Fruit fly (Drosophila melanogaster) whole organism, embryonic: ENCODE measurements around the gene AP-1sigma.
A peak's percentile ranks its signal among the peaks of the same experiment; 100 is the strongest.

ENCODE experiments used
- CG10147 ChIP-seq: fragments of 200-800 bp; sonication (Bioruptor generic); optimal IDR thresholded peaks from 2 replicates; lab custom pipeline; 2019; ENCODE audit warnings: missing biosample characterization, mild to moderate bottlenecking, missing genetic modification characterization, moderate library complexity
- CG1233 ChIP-seq: fragments of 200-800 bp; sonication (Bioruptor generic); optimal IDR thresholded peaks from 4 replicates; lab custom pipeline; 2018; ENCODE audit warnings: missing biosample characterization, mild to moderate bottlenecking, missing genetic modification characterization
- CG12744 ChIP-seq: fragments of 200-800 bp; sonication (Bioruptor generic); optimal IDR thresholded peaks from 2 replicates; lab custom pipeline; 2016; ENCODE audit warnings: missing biosample characterization, missing genetic modification characterization
- CG13894 ChIP-seq: fragments of 200-800 bp; sonication (Bioruptor generic); optimal IDR thresholded peaks from 3 replicates; lab custom pipeline; 2018; ENCODE audit warnings: missing biosample characterization, mild to moderate bottlenecking, missing genetic modification characterization, moderate library complexity
- CG14050 ChIP-seq: fragments of 200-800 bp; sonication (Bioruptor generic); IDR thresholded peaks from 3 replicates; pipeline ENCODE4 v1.3.6; 2022; ENCODE audit warnings: missing biosample characterization, missing genetic modification characterization
- CG31388 ChIP-seq: fragments of 200-800 bp; sonication (Bioruptor generic); optimal IDR thresholded peaks from 2 replicates; lab custom pipeline; 2016; ENCODE audit warnings: missing biosample characterization, missing genetic modification characterization
- CG4328 ChIP-seq: fragments of 200-800 bp; sonication (Bioruptor generic); optimal IDR thresholded peaks from 3 replicates; lab custom pipeline; 2017; ENCODE audit warnings: missing biosample characterization, missing genetic modification reagents, missing genetic modification characterization
- CG4730 ChIP-seq: fragments of 200-800 bp; sonication (Bioruptor generic); IDR thresholded peaks from 2 replicates; pipeline ENCODE4 v1.3.6; 2022; ENCODE audit warnings: missing biosample characterization, missing genetic modification characterization
- CG6765 ChIP-seq: fragments of 200-800 bp; sonication (Bioruptor generic); optimal IDR thresholded peaks from 3 replicates; lab custom pipeline; 2017; ENCODE audit warnings: missing biosample characterization, mild to moderate bottlenecking, missing genetic modification characterization
- CG8290 ChIP-seq, 3 experiments: fragments of 200-800 bp; sonication (Bioruptor generic); optimal IDR thresholded peaks; 2 replicates each; lab custom pipeline; 2016 to 2019; ENCODE audit warnings: missing biosample characterization in 3 of 3, missing genetic modification characterization in 3 of 3, mild to moderate bottlenecking in 2 of 3, moderate library complexity in 1 of 3
- CG8359 ChIP-seq: fragments of 200-800 bp; sonication (Bioruptor generic); optimal IDR thresholded peaks from 2 replicates; lab custom pipeline; 2017; ENCODE audit warnings: missing biosample characterization, mild to moderate bottlenecking, missing genetic modification characterization, borderline replicate concordance
- CrebB ChIP-seq: fragments of 200-800 bp; sonication (Bioruptor generic); optimal IDR thresholded peaks from 3 replicates; lab custom pipeline; 2018; ENCODE audit warnings: missing biosample characterization, mild to moderate bottlenecking, missing genetic modification characterization
- D19A ChIP-seq: fragments of 200-800 bp; optimal IDR thresholded peaks from 3 replicates; lab custom pipeline; 2019; ENCODE audit warnings: missing biosample characterization, mild to moderate bottlenecking, missing genetic modification characterization, moderate library complexity
- Dip2 ChIP-seq: fragments of 200-800 bp; sonication (Bioruptor generic); IDR thresholded peaks from 2 replicates; pipeline ENCODE4 v1.3.6; 2022; ENCODE audit warnings: missing biosample characterization, missing genetic modification characterization
- Dll ChIP-seq: fragments of 200-800 bp; sonication (Bioruptor generic); IDR thresholded peaks from 4 replicates; pipeline ENCODE4 v1.3.6; 2022; ENCODE audit warnings: missing biosample characterization, missing genetic modification characterization; ENCODE audit not compliant: partially characterized antibody
- Dp ChIP-seq: fragments of 200-800 bp; sonication (Bioruptor generic); optimal IDR thresholded peaks from 2 replicates; lab custom pipeline; 2018; ENCODE audit warnings: missing biosample characterization, mild to moderate bottlenecking, missing genetic modification characterization, moderate library complexity
- Fer1 ChIP-seq: fragments of 200-800 bp; sonication (Bioruptor generic); optimal IDR thresholded peaks from 2 replicates; lab custom pipeline; 2017; ENCODE audit warnings: missing biosample characterization, mild to moderate bottlenecking, missing genetic modification characterization
- Fer3 ChIP-seq: fragments of 200-800 bp; sonication (Bioruptor generic); optimal IDR thresholded peaks from 2 replicates; lab custom pipeline; 2018; ENCODE audit warnings: missing biosample characterization, mild to moderate bottlenecking, missing genetic modification characterization, moderate library complexity
- Gug ChIP-seq: fragments of 200-800 bp; sonication (Bioruptor generic); IDR thresholded peaks from 4 replicates; pipeline ENCODE4 v1.3.6; 2022; ENCODE audit warnings: missing biosample characterization, missing genetic modification characterization
- HLH54F ChIP-seq: fragments of 200-800 bp; sonication (Bioruptor generic); optimal IDR thresholded peaks from 3 replicates; lab custom pipeline; 2016; ENCODE audit warnings: missing biosample characterization, missing genetic modification characterization
- Hmx ChIP-seq: fragments of 200-800 bp; sonication (Bioruptor generic); optimal IDR thresholded peaks from 2 replicates; lab custom pipeline; 2016; ENCODE audit warnings: missing biosample characterization, missing genetic modification characterization
- Hr78 ChIP-seq, 2 experiments: fragments of 200-800 bp in 1 of 2; fragments of >200 bp in 1 of 2; sonication (Bioruptor generic) in 1 of 2; optimal IDR thresholded peaks; 2 replicates each; lab custom pipeline; 2017 to 2019; ENCODE audit warnings: missing biosample characterization in 2 of 2, missing genetic modification characterization in 2 of 2, mild to moderate bottlenecking in 1 of 2, moderate library complexity in 1 of 2
- Nf-YC ChIP-seq: fragments of 200-800 bp; optimal IDR thresholded peaks from 3 replicates; lab custom pipeline; 2019; ENCODE audit warnings: missing biosample characterization, mild to moderate bottlenecking, missing genetic modification characterization, moderate library complexity
- Rfx ChIP-seq: fragments of 200-800 bp; sonication (Bioruptor generic); IDR thresholded peaks from 2 replicates; pipeline ENCODE4 v1.3.6; 2022; ENCODE audit warnings: missing biosample characterization, missing genetic modification characterization
- Sin3A ChIP-seq: fragments of >200 bp; optimal IDR thresholded peaks from 2 replicates; lab custom pipeline; 2018
- TFAM ChIP-seq: fragments of 200-800 bp; sonication (Bioruptor generic); optimal IDR thresholded peaks from 2 replicates; lab custom pipeline; 2017; ENCODE audit warnings: missing biosample characterization, missing genetic modification characterization, inconsistent platforms
- ap ChIP-seq: fragments of 200-800 bp; sonication (Bioruptor generic); IDR thresholded peaks from 2 replicates; pipeline ENCODE4 v1.3.6; 2022; ENCODE audit warnings: missing biosample characterization, missing genetic modification characterization
- ara ChIP-seq: fragments of 200-800 bp; sonication (Bioruptor generic); IDR thresholded peaks from 2 replicates; pipeline ENCODE4 v1.3.6; 2022; ENCODE audit warnings: missing biosample characterization, missing genetic modification characterization
- bsh ChIP-seq, 2 experiments: fragments of 200-800 bp; sonication (Bioruptor generic); optimal IDR thresholded peaks; 2 replicates each; lab custom pipeline; 2017 to 2018; ENCODE audit warnings: mild to moderate bottlenecking in 2 of 2, missing biosample characterization in 2 of 2, missing genetic modification characterization in 2 of 2, moderate library complexity in 1 of 2
- caup ChIP-seq: fragments of 200-800 bp; sonication (Bioruptor generic); optimal IDR thresholded peaks from 3 replicates; lab custom pipeline; 2017; ENCODE audit warnings: missing biosample characterization, mild to moderate bottlenecking, missing genetic modification characterization, moderate library complexity; ENCODE audit not compliant: severe bottlenecking
- crol ChIP-seq: fragments of 200-800 bp; sonication (Bioruptor generic); IDR thresholded peaks from 2 replicates; pipeline ENCODE4 v1.3.6; 2022; ENCODE audit warnings: missing biosample characterization, missing genetic modification characterization
- fd64A ChIP-seq: fragments of 200-800 bp; sonication (Bioruptor generic); optimal IDR thresholded peaks from 3 replicates; lab custom pipeline; 2018; ENCODE audit warnings: missing biosample characterization, mild to moderate bottlenecking, missing genetic modification characterization
- fu2 ChIP-seq: fragments of 200-800 bp; sonication (Bioruptor generic); optimal IDR thresholded peaks from 2 replicates; lab custom pipeline; 2016; ENCODE audit warnings: missing biosample characterization, missing genetic modification characterization
- gcm2 ChIP-seq: fragments of 200-800 bp; sonication (Bioruptor generic); optimal IDR thresholded peaks from 2 replicates; lab custom pipeline; 2016; ENCODE audit warnings: missing biosample characterization, missing genetic modification characterization
- lola ChIP-seq, 3 experiments: fragments of >200 bp in 2 of 3; fragments of 200-800 bp in 1 of 3; sonication (Bioruptor generic) in 1 of 3; optimal IDR thresholded peaks; 2 replicates each; lab custom pipeline; 2017 to 2019; ENCODE audit warnings: missing biosample characterization in 3 of 3, missing genetic modification characterization in 3 of 3, mild to moderate bottlenecking in 1 of 3, moderate library complexity in 1 of 3
- mld ChIP-seq: fragments of 200-800 bp; sonication (Bioruptor generic); IDR thresholded peaks from 3 replicates; pipeline ENCODE4 v1.3.6; 2022; ENCODE audit warnings: missing biosample characterization, missing genetic modification characterization; ENCODE audit not compliant: partially characterized antibody
- onecut ChIP-seq: fragments of 200-800 bp; sonication (Bioruptor generic); IDR thresholded peaks from 2 replicates; pipeline ENCODE4 v1.3.6; 2022; ENCODE audit warnings: missing biosample characterization, missing genetic modification characterization
- p53 ChIP-seq: fragments of 200-800 bp; sonication (Bioruptor generic); optimal IDR thresholded peaks from 2 replicates; lab custom pipeline; 2016; ENCODE audit warnings: missing biosample characterization, missing genetic modification characterization
- repo ChIP-seq: fragments of 200-800 bp; sonication (Bioruptor generic); optimal IDR thresholded peaks from 2 replicates; lab custom pipeline; 2016; ENCODE audit warnings: missing biosample characterization, missing genetic modification characterization
- schlank ChIP-seq: fragments of 200-800 bp; sonication (Bioruptor generic); optimal IDR thresholded peaks from 2 replicates; lab custom pipeline; 2018; ENCODE audit warnings: missing biosample characterization, mild to moderate bottlenecking, missing genetic modification characterization
- sens ChIP-seq: fragments of 200-800 bp; sonication (Bioruptor generic); peaks from one replicate; lab custom pipeline; 2016; ENCODE audit warnings: missing biosample characterization, missing genetic modification characterization
- seq ChIP-seq: fragments of 200-800 bp; sonication (Bioruptor generic); IDR thresholded peaks from 2 replicates; pipeline ENCODE4 v1.3.6; 2022; ENCODE audit warnings: missing biosample characterization, missing genetic modification characterization
- sisA ChIP-seq: fragments of 200-800 bp; sonication (Bioruptor generic); IDR thresholded peaks from 2 replicates; pipeline ENCODE4 v1.3.6; 2022; ENCODE audit warnings: missing biosample characterization, missing genetic modification characterization
- tna ChIP-seq: fragments of 200-800 bp; sonication (Bioruptor generic); IDR thresholded peaks from 2 replicates; pipeline ENCODE4 v1.3.6; 2022; ENCODE audit warnings: missing biosample characterization, missing genetic modification characterization; ENCODE audit not compliant: partially characterized antibody
- usp ChIP-seq: fragments of >200 bp; optimal IDR thresholded peaks from 2 replicates; lab custom pipeline; 2017; ENCODE audit warnings: missing biosample characterization, missing genetic modification characterization
- wek ChIP-seq: fragments of 200-800 bp; sonication (Bioruptor generic); optimal IDR thresholded peaks from 3 replicates; lab custom pipeline; 2018; ENCODE audit warnings: missing biosample characterization, mild to moderate bottlenecking, missing genetic modification characterization, moderate library complexity
- zen ChIP-seq: fragments of 200-800 bp; sonication (Bioruptor generic); optimal IDR thresholded peaks from 3 replicates; lab custom pipeline; 2018; ENCODE audit warnings: missing biosample characterization, mild to moderate bottlenecking, missing genetic modification characterization, moderate library complexity

Gene AP-1sigma

dm6 chr3R:23919366-23919765 is 39.1 kb upstream of the AP-1sigma start (continued):
- TF ChIP-seq CG8359 (GFP tag; lab: Kevin White, UChicago) (no peak), lola (GFP tag; optimal IDR thresholded peaks at IDR 0.05; lab: Kevin White, UChicago) (no peak), ara (GFP tag; lab: Robert Waterston, UW) (no peak), Dp (GFP tag; lab: Kevin White, UChicago) (no peak), TFAM (GFP tag; lab: Kevin White, UChicago) (no peak), gcm2 (no peak), CG12744 (no peak), fu2 (no peak), schlank (tag; lab: Kevin White, UChicago) (peak; percentile 69), CG1233 (GFP tag; lab: Kevin White, UChicago) (peak; percentile 62), Nf-YC (peak; percentile 26), sens (GFP tag; lab: Kevin White, UChicago) (no peak), p53 (GFP tag; lab: Kevin White, UChicago) (no peak), Dll (GFP tag; lab: Robert Waterston, UW) (no peak), CG8290 (GFP tag; optimal IDR thresholded peaks at IDR 0.05; lab: Kevin White, UChicago) (no peak), CG8290 (tag; optimal IDR thresholded peaks at IDR 0.05; lab: Kevin White, UChicago) (peak in 1 of 2 experiments; percentile 84), CG31388 (GFP tag; lab: Kevin White, UChicago) (no peak), D19A (tag; lab: Kevin White, UChicago) (peak; percentile 4), Fer3 (tag; lab: Kevin White, UChicago) (peak; percentile 51), CG10147 (peak; percentile 19), ap (GFP tag; lab: Robert Waterston, UW) (no peak), Sin3A (no peak), tna (GFP tag; lab: Robert Waterston, UW) (no peak), caup (GFP tag; lab: Kevin White, UChicago) (peak; percentile 69), CG14050 (GFP tag; lab: Robert Waterston, UW) (no peak), zen (tag; lab: Kevin White, UChicago) (no peak), CG13894 (tag; lab: Kevin White, UChicago) (no peak), repo (GFP tag; lab: Kevin White, UChicago) (no peak), usp (GFP tag; lab: Kevin White, UChicago) (no peak), CrebB (tag; lab: Kevin White, UChicago) (peak; percentile 70), HLH54F (GFP tag; lab: Kevin White, UChicago) (no peak), Fer1 (GFP tag; lab: Kevin White, UChicago) (peak; percentile 85), fd64A (GFP tag; lab: Kevin White, UChicago) (peak; percentile 68), CG4328 (GFP tag; lab: Kevin White, UChicago) (peak; percentile 30), mld (GFP tag; lab: Robert Waterston, UW) (no peak), Gug (no peak), Rfx (peak; percentile 53; the same call in 1 of the 2 replicates), Hmx (GFP tag; lab: Kevin White, UChicago) (no peak), Dip2 (no peak), crol (GFP tag; lab: Robert Waterston, UW) (peak; percentile 78), seq (GFP tag; lab: Robert Waterston, UW) (peak; percentile 66), wek (GFP tag; lab: Kevin White, UChicago) (peak; percentile 80), bsh (GFP tag; optimal IDR thresholded peaks at IDR 0.05; lab: Kevin White, UChicago) (no peak), CG4730 (GFP tag; lab: Robert Waterston, UW) (no peak), sisA (no peak), Hr78 (GFP tag; optimal IDR thresholded peaks at IDR 0.05; lab: Kevin White, UChicago) (peak in 1 of 2 experiments; percentile 48), CG6765 (peak; percentile 75), onecut (GFP tag; lab: Robert Waterston, UW) (peak; percentile 42)
